Worm (Caenorhabditis elegans) whole organism, mixed stage, embryonic: ENCODE data around the gene C17G10.13.

Experiments
- M03D4.4 ChIP-seq: sonication (generic microtip); optimal IDR thresholded peaks from 2 replicates; lab custom pipeline; 2017; ENCODE audit warnings: mild to moderate bottlenecking, missing genetic modification characterization, missing compliant biosample characterization
- blmp-1 ChIP-seq: fragments of 150-350 bp; optimal IDR thresholded peaks from 2 replicates; lab custom pipeline; 2014; ENCODE audit warnings: missing biosample characterization, missing genetic modification characterization
- ceh-39 ChIP-seq: fragments of 150-350 bp; optimal IDR thresholded peaks from 2 replicates; lab custom pipeline; 2014; ENCODE audit warnings: missing biosample characterization, missing genetic modification characterization
- ceh-43 ChIP-seq: fragments of 200-800 bp; sonication (Bioruptor generic); optimal IDR thresholded peaks from 2 replicates; lab custom pipeline; 2018; ENCODE audit warnings: mild to moderate bottlenecking, missing genetic modification characterization, moderate library complexity, missing compliant biosample characterization
- ceh-83 ChIP-seq: fragments of 200-800 bp; sonication (Bioruptor generic); optimal IDR thresholded peaks from 2 replicates; lab custom pipeline; 2018; ENCODE audit warnings: mild to moderate bottlenecking, missing genetic modification characterization, missing compliant biosample characterization
- ces-1 ChIP-seq: fragments of 150-350 bp; optimal IDR thresholded peaks from 2 replicates; lab custom pipeline; 2014; ENCODE audit warnings: missing biosample characterization, missing genetic modification reagents, missing genetic modification characterization
- cnd-1 ChIP-seq: fragments of 200-800 bp; sonication (Bioruptor generic); optimal IDR thresholded peaks from 2 replicates; lab custom pipeline; 2018; ENCODE audit warnings: mild to moderate bottlenecking, missing genetic modification characterization, missing compliant biosample characterization
- drap-1 ChIP-seq: fragments of 200-800 bp; sonication (Bioruptor generic); optimal IDR thresholded peaks from 3 replicates; lab custom pipeline; 2018; ENCODE audit warnings: mild to moderate bottlenecking, missing genetic modification characterization, missing compliant biosample characterization
- elt-3 ChIP-seq: fragments of 150-350 bp; optimal IDR thresholded peaks from 2 replicates; lab custom pipeline; 2014; ENCODE audit warnings: missing biosample characterization, missing genetic modification characterization
- flh-1 ChIP-seq: fragments of 200-800 bp; sonication (Bioruptor generic); optimal IDR thresholded peaks from 2 replicates; lab custom pipeline; 2018; ENCODE audit warnings: mild to moderate bottlenecking, missing genetic modification characterization, moderate library complexity, missing compliant biosample characterization
- ham-2 ChIP-seq: fragments of 200-800 bp; sonication (Bioruptor generic); optimal IDR thresholded peaks from 2 replicates; lab custom pipeline; 2018; ENCODE audit warnings: mild to moderate bottlenecking, missing genetic modification characterization, missing compliant biosample characterization
- lin-13 ChIP-seq: fragments of 150-350 bp; optimal IDR thresholded peaks from 2 replicates; lab custom pipeline; 2014; ENCODE audit warnings: missing biosample characterization, missing genetic modification characterization
- lin-32 ChIP-seq: fragments of 200-800 bp; sonication (Bioruptor generic); optimal IDR thresholded peaks from 2 replicates; lab custom pipeline; 2018; ENCODE audit warnings: mild to moderate bottlenecking, missing genetic modification characterization, missing compliant biosample characterization
- lsy-2 ChIP-seq: fragments of 150-350 bp; optimal IDR thresholded peaks from 2 replicates; lab custom pipeline; 2014; ENCODE audit warnings: missing biosample characterization, missing genetic modification characterization
- mab-5 ChIP-seq: fragments of 150-350 bp; optimal IDR thresholded peaks from 2 replicates; lab custom pipeline; 2014; ENCODE audit warnings: missing biosample characterization, missing genetic modification characterization
- mep-1 ChIP-seq: fragments of 150-350 bp; optimal IDR thresholded peaks from 2 replicates; lab custom pipeline; 2017; ENCODE audit warnings: missing biosample characterization, missing genetic modification reagents, missing genetic modification characterization, inconsistent platforms
- mls-2 ChIP-seq: sonication (generic microtip); optimal IDR thresholded peaks from 2 replicates; lab custom pipeline; 2016; ENCODE audit warnings: mild to moderate bottlenecking, missing genetic modification characterization, moderate library complexity, missing compliant biosample characterization
- nhr-12 ChIP-seq: fragments of 150-350 bp; optimal IDR thresholded peaks from 2 replicates; lab custom pipeline; 2014; ENCODE audit warnings: missing biosample characterization, missing genetic modification characterization
- nhr-2 ChIP-seq: fragments of 150-350 bp; optimal IDR thresholded peaks from 2 replicates; lab custom pipeline; 2014; ENCODE audit warnings: missing biosample characterization, missing genetic modification characterization
- nhr-28 ChIP-seq: fragments of 150-350 bp; optimal IDR thresholded peaks from 2 replicates; lab custom pipeline; 2014; ENCODE audit warnings: missing biosample characterization, missing genetic modification characterization
- nhr-76 ChIP-seq: sonication (generic microtip); optimal IDR thresholded peaks from 2 replicates; lab custom pipeline; 2017; ENCODE audit warnings: missing biosample characterization, missing genetic modification characterization
- pha-4 ChIP-seq: fragments of 150-350 bp; optimal IDR thresholded peaks from 2 replicates; lab custom pipeline; 2018; ENCODE audit warnings: missing biosample characterization, missing genetic modification reagents, missing genetic modification characterization
- sem-2 ChIP-seq: fragments of 200-800 bp; sonication (Bioruptor generic); optimal IDR thresholded peaks from 2 replicates; lab custom pipeline; 2018; ENCODE audit warnings: mild to moderate bottlenecking, missing genetic modification characterization, missing compliant biosample characterization
- snpc-4 ChIP-seq: fragments of 150-350 bp; optimal IDR thresholded peaks from 2 replicates; lab custom pipeline; 2014; ENCODE audit warnings: missing biosample characterization, missing genetic modification characterization
- sptf-1 ChIP-seq: sonication (generic microtip); optimal IDR thresholded peaks from 2 replicates; lab custom pipeline; 2017; ENCODE audit warnings: mild to moderate bottlenecking, missing genetic modification characterization, moderate library complexity, missing compliant biosample characterization
- tbx-8 ChIP-seq: fragments of 200-800 bp; sonication (Bioruptor generic); optimal IDR thresholded peaks from 2 replicates; lab custom pipeline; 2018; ENCODE audit warnings: mild to moderate bottlenecking, missing genetic modification characterization, moderate library complexity, missing compliant biosample characterization
- unc-120 ChIP-seq: sonication (generic microtip); optimal IDR thresholded peaks from 2 replicates; lab custom pipeline; 2017; ENCODE audit warnings: missing genetic modification characterization, missing compliant biosample characterization; ENCODE audit not compliant: poor library complexity, severe bottlenecking
- unc-39 ChIP-seq: fragments of 150-350 bp; optimal IDR thresholded peaks from 2 replicates; lab custom pipeline; 2014; ENCODE audit warnings: missing biosample characterization, missing genetic modification characterization
- unc-62 ChIP-seq: fragments of 150-350 bp; optimal IDR thresholded peaks from 2 replicates; lab custom pipeline; 2014; ENCODE audit warnings: missing biosample characterization, missing genetic modification reagents, missing genetic modification characterization
- zip-8 ChIP-seq: fragments of 150-350 bp; optimal IDR thresholded peaks from 2 replicates; lab custom pipeline; 2014; ENCODE audit warnings: missing biosample characterization, missing genetic modification characterization
- ztf-11 ChIP-seq: fragments of 150-350 bp; optimal IDR thresholded peaks from 2 replicates; lab custom pipeline; 2014; ENCODE audit warnings: missing biosample characterization, missing genetic modification characterization

Gene C17G10.13

DNA sequence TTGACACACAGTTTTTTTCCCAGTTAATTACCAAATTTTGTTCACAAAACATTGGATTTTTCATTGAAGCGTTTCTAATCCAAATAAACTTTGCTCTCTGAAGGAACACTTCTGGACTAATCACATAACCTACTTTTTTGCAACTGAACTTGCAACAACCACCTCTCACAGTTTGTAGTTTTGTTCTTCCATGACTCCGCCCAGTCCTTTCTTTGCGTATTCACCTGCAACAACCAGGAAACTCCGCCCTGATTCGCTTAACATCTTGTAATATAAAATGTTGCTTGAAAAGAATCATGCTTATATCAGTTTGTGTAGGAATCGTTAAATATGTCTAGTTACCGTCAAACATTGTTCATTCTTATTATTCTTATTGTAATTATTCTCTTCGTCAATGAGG is 33.2 kb downstream of the C17G10.13 start, which contains the start of gene ins-11:
Gene ins-11, plus strand, starts transcription at position 301 of the 400 bp plus-strand sequence.
- TF ChIP-seq nhr-2, result no peak
- no peak for TF ChIP-seq lsy-2 (tag; lab: Kevin White, UChicago)
- TF ChIP-seq unc-62, result no peak
- no peak for TF ChIP-seq lin-32 (GFP tag; lab: Kevin White, UChicago)
- TF ChIP-seq ceh-83, result no peak
- no peak for TF ChIP-seq sptf-1 (tag; lab: Kevin White, UChicago)
- no peak for TF ChIP-seq snpc-4 (tag; lab: Kevin White, UChicago)
- no peak for TF ChIP-seq cnd-1 (tag; lab: Kevin White, UChicago)
- no peak for TF ChIP-seq unc-120 (tag; lab: Kevin White, UChicago)

DNA sequence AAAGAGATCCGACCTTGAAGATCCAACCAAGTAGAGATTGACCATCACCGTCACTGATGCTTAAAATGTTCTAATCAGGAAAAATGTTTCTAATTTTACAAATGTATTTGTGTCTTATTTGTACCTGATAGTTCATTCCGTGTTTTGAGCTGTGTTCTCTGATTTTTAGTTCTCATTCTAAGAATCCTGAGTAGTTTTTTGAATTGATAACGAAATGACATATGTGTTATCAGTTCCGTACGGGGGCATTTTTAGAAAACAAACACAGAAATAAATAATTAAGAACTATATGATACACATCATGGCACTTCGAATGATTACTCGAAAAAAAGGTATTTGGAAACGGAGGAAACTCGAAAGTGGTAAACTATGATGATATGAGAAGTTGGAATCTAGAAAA is 34.1 kb downstream of the C17G10.13 start:
- TF ChIP-seq elt-3 (no peak), M03D4.4 (tag; lab: Kevin White, UChicago) (no peak), nhr-2 (no peak), ztf-11 (tag; lab: Kevin White, UChicago) (no peak), unc-39 (tag; lab: Kevin White, UChicago) (no peak), nhr-12 (tag; lab: Kevin White, UChicago) (no peak), lin-32 (GFP tag; lab: Kevin White, UChicago) (no peak), ham-2 (GFP tag; lab: Kevin White, UChicago) (no peak), sptf-1 (tag; lab: Kevin White, UChicago) (no peak), lsy-2 (tag; lab: Kevin White, UChicago) (no peak), ceh-83 (no peak), nhr-76 (tag; lab: Kevin White, UChicago) (no peak)
- TF ChIP-seq, all 35 proteins: peak for 0

DNA sequence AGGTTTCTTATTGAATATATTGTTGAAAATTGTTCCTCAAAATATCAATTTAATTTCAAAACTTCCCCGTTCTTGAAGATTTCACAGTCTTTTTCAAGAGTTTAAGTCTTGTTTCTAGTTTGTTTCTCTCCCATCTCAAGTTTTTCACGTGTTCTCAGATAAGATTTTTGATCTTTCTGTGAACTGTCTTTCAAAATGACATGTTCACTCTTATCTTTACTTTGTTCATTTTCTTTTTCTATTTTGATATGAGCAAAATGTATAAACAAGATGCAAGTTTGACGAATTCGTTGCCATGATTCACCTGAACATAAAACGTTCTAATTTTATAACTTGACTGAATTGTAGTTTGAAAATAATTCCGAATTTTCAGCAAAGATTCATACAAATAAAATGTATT is 34.8 kb downstream of the C17G10.13 start:
- TF ChIP-seq drap-1 (GFP tag; lab: Kevin White, UChicago) (no peak), nhr-76 (tag; lab: Kevin White, UChicago) (no peak), mab-5 (no peak), M03D4.4 (tag; lab: Kevin White, UChicago) (no peak), snpc-4 (tag; lab: Kevin White, UChicago) (no peak), lsy-2 (tag; lab: Kevin White, UChicago) (no peak)

DNA sequence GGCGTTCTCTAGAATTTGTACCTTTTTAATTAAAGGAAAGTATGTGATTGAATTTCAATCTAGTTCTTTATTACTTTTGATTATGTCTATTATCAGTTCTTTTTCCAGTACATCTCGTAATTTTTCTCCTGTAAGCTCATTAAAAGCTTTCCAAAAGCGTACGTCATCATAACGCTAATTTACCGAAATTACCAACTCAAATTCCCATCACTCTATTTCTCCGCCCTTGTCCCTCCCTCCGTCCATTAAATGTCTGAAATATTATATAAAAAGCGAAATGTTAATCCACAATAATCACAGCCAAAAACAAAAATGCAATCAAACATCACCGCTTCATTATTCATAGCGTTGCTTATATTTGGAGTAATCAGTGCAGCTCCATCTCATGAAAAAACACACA is 35.3 kb downstream of the C17G10.13 start, which contains the start of gene ins-12:
Gene ins-12, plus strand, starts transcription at position 301 of the 400 bp plus-strand sequence.
- TF ChIP-seq lsy-2 (tag; lab: Kevin White, UChicago), result no peak
- TF ChIP-seq pha-4, result no peak
- no peak for TF ChIP-seq ceh-83
- TF ChIP-seq zip-8 (tag; lab: Kevin White, UChicago), result no peak
- TF ChIP-seq drap-1 (GFP tag; lab: Kevin White, UChicago), result no peak
- no peak for TF ChIP-seq cnd-1 (tag; lab: Kevin White, UChicago)
- TF ChIP-seq nhr-76 (tag; lab: Kevin White, UChicago), result no peak
- no peak for TF ChIP-seq flh-1 (GFP tag; lab: Kevin White, UChicago)
- no peak for TF ChIP-seq lin-32 (GFP tag; lab: Kevin White, UChicago)
- TF ChIP-seq tbx-8 (GFP tag; lab: Kevin White, UChicago), result no peak
- TF ChIP-seq ces-1, result no peak
- no peak for TF ChIP-seq ceh-39 (tag; lab: Kevin White, UChicago)
- no peak for TF ChIP-seq blmp-1 (tag; lab: Kevin White, UChicago)
- no peak for TF ChIP-seq mep-1 (tag; lab: Kevin White, UChicago)
- TF ChIP-seq elt-3, result no peak
- TF ChIP-seq nhr-12 (tag; lab: Kevin White, UChicago), result no peak
- TF ChIP-seq unc-62, result no peak

DNA sequence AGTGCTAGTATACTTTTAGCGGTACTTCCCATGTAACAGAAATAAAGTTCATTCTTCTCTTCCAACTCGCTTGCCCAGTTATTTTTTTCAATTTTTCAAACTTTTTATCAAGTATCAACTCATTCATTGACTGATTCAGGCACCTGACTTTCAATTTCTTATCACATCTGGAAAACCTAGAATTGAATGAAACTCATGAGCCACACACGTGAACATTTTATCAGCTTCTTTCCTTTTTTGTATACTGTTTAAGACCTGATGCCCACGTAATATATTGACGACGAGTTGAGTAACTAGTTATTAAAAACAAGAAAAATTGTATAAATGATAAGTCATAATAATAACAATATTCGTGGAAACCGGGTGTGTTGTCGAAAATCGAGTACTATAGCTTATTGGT is 36.1 kb downstream of the C17G10.13 start:
- no peak for TF ChIP-seq drap-1 (GFP tag; lab: Kevin White, UChicago)
- no peak for TF ChIP-seq sptf-1 (tag; lab: Kevin White, UChicago)
- TF ChIP-seq zip-8 (tag; lab: Kevin White, UChicago), result no peak
- no peak for TF ChIP-seq flh-1 (GFP tag; lab: Kevin White, UChicago)
- no peak for TF ChIP-seq cnd-1 (tag; lab: Kevin White, UChicago)
- TF ChIP-seq unc-120 (tag; lab: Kevin White, UChicago), result no peak
- no peak for TF ChIP-seq ham-2 (GFP tag; lab: Kevin White, UChicago)
- TF ChIP-seq nhr-28 (tag; lab: Kevin White, UChicago), result no peak
- TF ChIP-seq mls-2 (tag; lab: Kevin White, UChicago), result no peak
- no peak for TF ChIP-seq pha-4
- no peak for TF ChIP-seq sem-2
- no peak for TF ChIP-seq unc-39 (tag; lab: Kevin White, UChicago)
- TF ChIP-seq lin-13 (tag; lab: Kevin White, UChicago), result no peak
- no peak for TF ChIP-seq nhr-12 (tag; lab: Kevin White, UChicago)
- no peak for TF ChIP-seq ceh-43 (GFP tag; lab: Kevin White, UChicago)
- TF ChIP-seq nhr-76 (tag; lab: Kevin White, UChicago), result no peak
- no peak for TF ChIP-seq nhr-2
- no peak for TF ChIP-seq M03D4.4 (tag; lab: Kevin White, UChicago)
- no peak for TF ChIP-seq ces-1
